Fruit fly (Drosophila melanogaster): ENCODE results near the gene kis.
A peak's percentile ranks its signal among the peaks of the same experiment; 100 is the strongest.

- TF ChIP-seq Clk (GFP tag; optimal IDR thresholded peaks at IDR 0.05) = no peak
- TF ChIP-seq kay (GFP tag; ENCODE audit: borderline replicate concordance) = no peak
- TF ChIP-seq ovo (GFP tag; optimal IDR thresholded peaks at IDR 0.05) = no peak
- peak; percentile 32 for TF ChIP-seq cic (GFP tag; optimal IDR thresholded peaks at IDR 0.05)
Measured at dm6 chr2L:298285-298644, 47.6 kb upstream of the kis start.

Measured in whole organism, adult.